Worm (Caenorhabditis elegans) whole organism, early embryonic: ENCODE measurements around the gene F31D5.7.

Experiments used
- B0310.2 ChIP-seq: sonication (generic microtip); optimal IDR thresholded peaks from 2 replicates; lab custom pipeline; 2016; ENCODE audit warnings: mild to moderate bottlenecking, missing genetic modification characterization, missing compliant biosample characterization
- F13C5.2 ChIP-seq: sonication (generic microtip); optimal IDR thresholded peaks from 2 replicates; lab custom pipeline; 2017; ENCODE audit warnings: mild to moderate bottlenecking, missing genetic modification characterization, inconsistent platforms, missing compliant biosample characterization
- aly-1 ChIP-seq: sonication (generic microtip); optimal IDR thresholded peaks from 2 replicates; lab custom pipeline; 2016; ENCODE audit warnings: missing genetic modification characterization, missing compliant biosample characterization
- ama-1 ChIP-seq: fragments of 150-350 bp; optimal IDR thresholded peaks from 2 replicates; lab custom pipeline; 2014
- ceh-13 ChIP-seq: fragments of 200-800 bp; sonication (Bioruptor generic); optimal IDR thresholded peaks from 2 replicates; lab custom pipeline; 2018; ENCODE audit warnings: mild to moderate bottlenecking, missing genetic modification characterization, missing compliant biosample characterization
- ceh-36 ChIP-seq: sonication (generic microtip); optimal IDR thresholded peaks from 2 replicates; lab custom pipeline; 2016; ENCODE audit warnings: missing genetic modification characterization, inconsistent platforms, missing compliant biosample characterization
- ets-7 ChIP-seq: sonication (generic microtip); optimal IDR thresholded peaks from 2 replicates; lab custom pipeline; 2016; ENCODE audit warnings: missing genotype, missing genetic modification characterization, missing compliant biosample characterization
- flt-1 ChIP-seq: fragments of 200-800 bp; sonication (Bioruptor generic); IDR thresholded peaks from 2 replicates; pipeline ENCODE4 v1.3.6; 2022; ENCODE audit warnings: missing genetic modification characterization, missing compliant biosample characterization
- hmbx-1 ChIP-seq: sonication (generic microtip); optimal IDR thresholded peaks from 2 replicates; lab custom pipeline; 2016; ENCODE audit warnings: mild to moderate bottlenecking, missing genetic modification characterization, missing compliant biosample characterization
- hmg-4 ChIP-seq: fragments of 200-800 bp; sonication (Bioruptor generic); optimal IDR thresholded peaks from 2 replicates; lab custom pipeline; 2018; ENCODE audit warnings: mild to moderate bottlenecking, missing genetic modification characterization, missing compliant biosample characterization
- hnd-1 ChIP-seq: sonication (generic microtip); optimal IDR thresholded peaks from 2 replicates; lab custom pipeline; 2016; ENCODE audit warnings: missing genetic modification characterization, missing compliant biosample characterization
- pes-1 ChIP-seq: fragments of 200-800 bp; sonication (Bioruptor generic); IDR thresholded peaks from 2 replicates; pipeline ENCODE4 v1.3.6; 2022; ENCODE audit warnings: missing genetic modification reagents, missing genetic modification characterization, missing compliant biosample characterization
- scrt-1 ChIP-seq: fragments of 200-800 bp; sonication (Bioruptor generic); IDR thresholded peaks from 2 replicates; pipeline ENCODE4 v1.3.6; 2022; ENCODE audit warnings: missing genetic modification characterization, missing compliant biosample characterization
- sea-1 ChIP-seq: fragments of 200-800 bp; sonication (Bioruptor generic); conservative IDR thresholded peaks from 2 replicates; pipeline ENCODE4 v1.3.6; 2022; ENCODE audit warnings: missing genetic modification characterization, missing compliant biosample characterization
- tbx-11 ChIP-seq: fragments of 200-800 bp; sonication (Bioruptor generic); IDR thresholded peaks from 2 replicates; pipeline ENCODE4 v1.3.6; 2022; ENCODE audit warnings: missing genetic modification characterization, missing compliant biosample characterization
- tbx-37 ChIP-seq: fragments of 200-800 bp; sonication (Bioruptor generic); conservative IDR thresholded peaks from 2 replicates; pipeline ENCODE4 v1.3.6; 2022; ENCODE audit warnings: missing genetic modification reagents, missing genetic modification characterization, missing compliant biosample characterization
- tra-4 ChIP-seq: sonication (generic microtip); optimal IDR thresholded peaks from 2 replicates; lab custom pipeline; 2017; ENCODE audit warnings: missing genetic modification characterization, missing compliant biosample characterization

Gene F31D5.7

DNA sequence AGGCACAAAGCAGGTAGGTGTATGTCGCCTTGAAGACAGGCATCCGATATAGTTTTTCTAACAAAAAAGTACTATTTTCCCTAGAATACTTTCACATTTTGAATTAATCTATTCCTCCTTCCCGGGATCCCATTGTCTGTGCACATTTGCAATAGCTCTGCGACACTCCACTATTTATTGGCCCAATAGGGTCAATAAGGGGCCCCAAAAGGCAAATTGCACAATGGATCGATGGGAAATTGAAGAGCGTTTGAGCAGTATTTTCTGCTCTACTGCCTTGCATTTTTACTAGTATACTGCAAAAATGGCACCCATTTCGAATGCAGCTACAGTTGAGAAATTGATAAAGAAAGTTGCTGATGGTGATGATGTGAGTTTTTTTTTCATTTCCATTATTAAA, 28.8 kb upstream of the F31D5.7 start, which contains the start of gene R03H10.11:
Gene R03H10.11, plus strand, starts transcription at position 301 of the 400 bp plus-strand sequence.
- TF ChIP-seq ceh-36 (tag; lab: Kevin White, UChicago), result no peak
- TF ChIP-seq sea-1 (GFP tag; lab: Robert Waterston, UW), result no peak
- TF ChIP-seq hmbx-1, result no peak
- TF ChIP-seq pes-1, result no peak
- TF ChIP-seq tbx-37 (GFP tag; lab: Robert Waterston, UW), result no peak
- TF ChIP-seq hmg-4 (GFP tag; lab: Kevin White, UChicago), result no peak
- no peak for TF ChIP-seq scrt-1
- TF ChIP-seq aly-1 (tag; lab: Kevin White, UChicago), result no peak
- no peak for TF ChIP-seq ets-7 (tag; lab: Kevin White, UChicago)

DNA sequence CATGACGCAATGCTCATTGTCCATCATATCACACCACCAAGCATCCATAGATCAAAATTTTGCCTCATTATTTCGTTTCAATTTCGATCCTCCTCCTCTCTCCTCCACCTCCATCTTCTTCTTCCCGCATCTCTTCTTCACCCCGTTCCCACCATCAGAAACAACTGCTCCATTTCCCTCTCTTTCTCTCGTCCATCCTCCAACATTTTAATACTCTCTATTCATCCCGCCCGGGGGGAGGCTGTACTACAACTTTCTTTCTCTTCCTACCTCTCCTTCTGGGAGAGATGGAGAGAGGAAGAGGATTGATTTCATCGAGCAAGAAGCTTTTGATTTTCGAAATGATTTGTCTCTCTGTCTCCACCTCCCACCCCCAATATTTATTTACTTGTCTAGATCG, 27.2 kb upstream of the F31D5.7 start:
- TF ChIP-seq scrt-1 (no peak), ama-1 (lab: Kevin White, UChicago) (no peak), sea-1 (GFP tag; lab: Robert Waterston, UW) (no peak), ets-7 (tag; lab: Kevin White, UChicago) (no peak), tbx-37 (GFP tag; lab: Robert Waterston, UW) (no peak), B0310.2 (no peak), hnd-1 (tag; lab: Kevin White, UChicago) (no peak), F13C5.2 (tag; lab: Kevin White, UChicago) (no peak), ceh-36 (tag; lab: Kevin White, UChicago) (no peak), tra-4 (tag; lab: Kevin White, UChicago) (no peak), hmg-4 (GFP tag; lab: Kevin White, UChicago) (no peak)

DNA sequence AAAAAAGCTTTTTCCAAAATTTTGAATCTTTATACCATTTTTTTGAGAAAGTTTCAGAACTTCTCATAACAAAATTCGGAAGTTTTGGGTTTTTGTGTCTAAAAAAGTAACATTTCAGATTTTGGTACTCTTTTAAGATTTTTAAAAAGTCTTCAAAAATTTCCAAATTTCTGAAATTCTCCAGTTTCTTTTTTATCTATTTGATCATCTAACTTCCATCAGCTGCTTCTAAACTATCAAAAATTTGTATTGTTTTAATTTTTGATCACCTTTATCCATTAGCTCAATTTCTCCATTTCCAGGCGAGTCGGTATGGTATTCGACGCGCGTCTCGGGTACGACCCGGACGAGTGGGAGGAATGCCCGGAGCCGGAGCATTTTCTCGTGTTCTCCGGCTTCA, 24.8 kb upstream of the F31D5.7 start, which contains the start of gene cpna-1:
Gene cpna-1, plus strand, starts transcription at position 301 of the 400 bp plus-strand sequence.
- TF ChIP-seq F13C5.2 (tag; lab: Kevin White, UChicago) (no peak), tbx-11 (GFP tag; lab: Robert Waterston, UW) (no peak), ceh-13 (GFP tag; lab: Kevin White, UChicago) (no peak), tbx-37 (GFP tag; lab: Robert Waterston, UW) (no peak), hnd-1 (tag; lab: Kevin White, UChicago) (no peak), ceh-36 (tag; lab: Kevin White, UChicago) (no peak), ama-1 (lab: Kevin White, UChicago) (no peak), aly-1 (tag; lab: Kevin White, UChicago) (no peak), tra-4 (tag; lab: Kevin White, UChicago) (no peak), sea-1 (GFP tag; lab: Robert Waterston, UW) (no peak), ets-7 (tag; lab: Kevin White, UChicago) (no peak), B0310.2 (no peak), pes-1 (no peak), hmg-4 (GFP tag; lab: Kevin White, UChicago) (no peak)

DNA sequence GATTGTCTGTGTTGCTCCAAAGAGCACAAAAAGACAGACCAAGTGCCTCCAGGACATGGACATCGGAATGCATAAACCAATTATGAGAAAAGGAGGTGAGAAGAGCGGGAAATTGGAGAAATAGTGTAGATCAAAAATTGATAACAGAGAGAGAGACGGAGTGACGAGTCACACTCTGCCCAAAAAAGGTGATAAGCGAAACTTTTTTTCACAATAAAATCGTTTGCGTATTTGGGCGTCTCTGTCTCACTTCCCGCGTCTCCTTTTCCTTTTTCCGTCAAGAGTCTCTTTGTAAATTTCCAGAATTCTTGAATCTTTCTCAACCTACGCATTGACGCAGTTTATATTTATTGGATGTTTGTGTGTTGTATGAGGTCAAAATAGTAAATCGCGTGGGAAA, 17.1 kb upstream of the F31D5.7 start, which contains the start of gene mth-2:
Gene mth-2, minus strand, starts transcription at position 188 of the 400 bp plus-strand sequence.
- TF ChIP-seq tra-4 (tag; lab: Kevin White, UChicago) (no peak), scrt-1 (no peak), hnd-1 (tag; lab: Kevin White, UChicago) (no peak), F13C5.2 (tag; lab: Kevin White, UChicago) (no peak), hmg-4 (GFP tag; lab: Kevin White, UChicago) (no peak), ceh-13 (GFP tag; lab: Kevin White, UChicago) (no peak), aly-1 (tag; lab: Kevin White, UChicago) (no peak), pes-1 (no peak), sea-1 (GFP tag; lab: Robert Waterston, UW) (no peak), flt-1 (GFP tag; lab: Robert Waterston, UW) (no peak), B0310.2 (no peak), tbx-11 (GFP tag; lab: Robert Waterston, UW) (no peak), ama-1 (lab: Kevin White, UChicago) (no peak), tbx-37 (GFP tag; lab: Robert Waterston, UW) (no peak)

DNA sequence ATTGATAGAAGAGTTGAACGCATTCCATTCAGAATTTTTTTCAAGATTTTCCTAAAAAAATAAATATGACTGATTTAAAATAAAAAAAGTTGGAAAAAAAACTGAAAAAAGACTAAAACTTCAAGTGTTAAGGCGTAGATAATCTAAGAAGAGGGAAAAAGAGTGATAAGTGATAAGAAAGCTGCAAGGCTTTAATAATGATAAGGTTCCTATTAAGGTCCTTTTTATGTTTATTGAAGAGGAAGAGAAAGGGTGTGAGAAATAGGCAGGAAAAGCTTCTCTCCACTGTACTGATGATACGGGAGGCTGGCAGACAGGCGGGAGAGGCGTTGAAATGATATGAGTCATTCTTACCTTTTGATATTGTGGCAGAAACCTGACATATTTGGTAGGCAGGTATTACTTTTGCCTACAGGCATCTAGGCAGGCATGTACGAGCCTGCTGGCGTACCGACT, 7.5 kb upstream of the F31D5.7 start, which contains the start of gene mth-1:
Gene mth-1, minus strand, starts transcription at position 51 of the 456 bp plus-strand sequence.
- TF ChIP-seq ets-7 (tag; lab: Kevin White, UChicago) (no peak), ceh-36 (tag; lab: Kevin White, UChicago) (no peak), F13C5.2 (tag; lab: Kevin White, UChicago) (no peak), flt-1 (GFP tag; lab: Robert Waterston, UW) (no peak), tbx-37 (GFP tag; lab: Robert Waterston, UW) (no peak), pes-1 (no peak), ceh-13 (GFP tag; lab: Kevin White, UChicago) (no peak), hmg-4 (GFP tag; lab: Kevin White, UChicago) (no peak), ama-1 (lab: Kevin White, UChicago) (no peak), sea-1 (GFP tag; lab: Robert Waterston, UW) (no peak), tbx-11 (GFP tag; lab: Robert Waterston, UW) (no peak), scrt-1 (no peak), aly-1 (tag; lab: Kevin White, UChicago) (no peak), hnd-1 (tag; lab: Kevin White, UChicago) (no peak), B0310.2 (no peak), hmbx-1 (no peak), tra-4 (tag; lab: Kevin White, UChicago) (no peak)

DNA sequence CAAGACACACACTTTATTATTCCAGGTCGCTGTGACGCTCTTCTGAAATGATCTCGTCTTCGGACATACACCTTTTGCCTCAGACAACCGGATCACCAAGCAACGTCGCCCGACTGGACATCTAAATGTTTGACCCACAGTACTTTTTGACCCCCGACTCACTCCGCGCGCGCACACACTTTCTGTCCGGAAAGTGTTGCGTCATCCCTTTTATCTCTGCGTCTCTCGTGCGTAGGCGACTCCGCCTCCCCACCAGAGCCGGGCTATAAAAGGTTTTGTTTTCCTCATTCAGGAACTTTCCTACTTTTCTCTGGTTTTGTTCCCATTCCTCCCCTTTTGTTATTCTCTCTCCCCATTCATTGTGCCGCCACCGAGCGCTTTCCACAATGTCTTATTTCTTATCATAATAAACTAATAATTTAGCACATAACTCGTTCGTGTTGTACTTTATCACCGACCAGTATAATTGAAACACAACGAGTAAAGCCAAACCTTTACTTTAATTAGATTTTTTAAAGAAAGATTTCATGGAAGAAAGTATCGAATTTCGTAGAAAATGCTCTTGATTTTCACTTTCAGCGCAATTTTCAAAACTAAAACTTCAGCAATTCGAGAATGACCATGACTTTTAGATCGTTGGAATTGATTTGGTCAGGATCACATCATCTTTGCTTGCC, 2.0 kb upstream of the F31D5.7 start, which contains the start of gene F31D5.6:
Gene F31D5.6, plus strand, starts transcription at position 627 of the 677 bp plus-strand sequence.
- TF ChIP-seq sea-1 (GFP tag; lab: Robert Waterston, UW) (0 out of 2 replicates have a peak, but pooled peaks have one; percentile 43), F13C5.2 (tag; lab: Kevin White, UChicago) (no peak)

DNA sequence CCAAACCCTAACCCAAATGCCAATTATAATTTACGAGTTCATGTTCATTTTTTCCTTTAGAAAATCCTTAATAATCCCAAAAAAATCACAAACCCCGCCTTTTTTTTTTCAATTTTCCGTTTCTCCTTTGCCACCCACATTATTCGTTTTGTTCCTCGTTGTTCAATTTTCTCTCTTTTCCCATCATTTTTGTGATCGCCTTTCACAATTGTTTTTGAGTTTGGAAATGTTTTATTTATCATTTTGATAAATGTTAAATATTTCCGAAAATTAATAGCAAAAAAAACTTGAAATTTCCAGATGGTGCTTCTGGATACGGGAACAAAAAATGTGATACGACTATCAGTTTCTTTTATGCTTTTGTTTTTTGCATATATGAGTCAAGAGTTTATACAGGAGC, 4.1 kb downstream of the F31D5.7 start, which contains the start of gene F31D5.2:
Gene F31D5.2, plus strand, starts transcription at position 301 of the 400 bp plus-strand sequence.
- TF ChIP-seq pes-1 (no peak), ceh-36 (tag; lab: Kevin White, UChicago) (no peak), hnd-1 (tag; lab: Kevin White, UChicago) (no peak), B0310.2 (no peak), scrt-1 (no peak), ama-1 (lab: Kevin White, UChicago) (no peak), tbx-11 (GFP tag; lab: Robert Waterston, UW) (no peak), F13C5.2 (tag; lab: Kevin White, UChicago) (no peak), ceh-13 (GFP tag; lab: Kevin White, UChicago) (no peak), hmbx-1 (no peak), tbx-37 (GFP tag; lab: Robert Waterston, UW) (no peak), tra-4 (tag; lab: Kevin White, UChicago) (no peak), sea-1 (GFP tag; lab: Robert Waterston, UW) (no peak)
